Fruit fly (Drosophila melanogaster) whole organism, wandering third instar larva: ENCODE data around the gene tj.

Experiments used
- Abd-B ChIP-seq: fragments of >200 bp; optimal IDR thresholded peaks from 2 replicates; lab custom pipeline; 2017; ENCODE audit warnings: missing biosample characterization, missing genetic modification characterization
- CG9705 ChIP-seq: fragments of 200-800 bp; sonication (Bioruptor generic); optimal IDR thresholded peaks from 2 replicates; lab custom pipeline; 2018; ENCODE audit warnings: missing biosample characterization, mild to moderate bottlenecking, missing genetic modification characterization
- Dfd ChIP-seq: fragments of >200 bp; optimal IDR thresholded peaks from 2 replicates; lab custom pipeline; 2017; ENCODE audit warnings: missing biosample characterization, missing genetic modification characterization
- HLH106 ChIP-seq: fragments of 200-800 bp; optimal IDR thresholded peaks from 3 replicates; lab custom pipeline; 2019; ENCODE audit warnings: missing biosample characterization, mild to moderate bottlenecking, missing genetic modification characterization, moderate library complexity
- Hr78 ChIP-seq: fragments of >200 bp; optimal IDR thresholded peaks from 2 replicates; lab custom pipeline; 2017; ENCODE audit warnings: missing biosample characterization, missing genetic modification characterization
- Myc ChIP-seq: fragments of >200 bp; optimal IDR thresholded peaks from 2 replicates; lab custom pipeline; 2017
- Rel ChIP-seq, 2 experiments: fragments of 200-800 bp; sonication (Bioruptor generic) in 1 of 2; optimal IDR thresholded peaks; 2 replicates in 1 of 2; 3 replicates in 1 of 2; lab custom pipeline; 2016 to 2019; ENCODE audit warnings: mild to moderate bottlenecking in 2 of 2, missing biosample characterization in 2 of 2, missing genetic modification characterization in 2 of 2, moderate library complexity in 1 of 2
- Sp1 ChIP-seq: fragments of 200-800 bp; sonication (Bioruptor generic); optimal IDR thresholded peaks from 3 replicates; lab custom pipeline; 2019; ENCODE audit warnings: missing biosample characterization, mild to moderate bottlenecking, missing genetic modification characterization, moderate library complexity
- Vsx2 ChIP-seq: fragments of 200-300, 225-300 bp; sonication (Bioruptor generic); optimal IDR thresholded peaks from 2 replicates; lab custom pipeline; 2018; ENCODE audit warnings: missing biosample characterization, missing genetic modification characterization; ENCODE audit not compliant: partially characterized antibody
- dmrt93B ChIP-seq: fragments of 200-800 bp; sonication (Bioruptor generic); optimal IDR thresholded peaks from 2 replicates; lab custom pipeline; 2018; ENCODE audit warnings: missing biosample characterization, mild to moderate bottlenecking, missing genetic modification characterization
- ey ChIP-seq: fragments of 200-800 bp; sonication (Bioruptor generic); optimal IDR thresholded peaks from 2 replicates; lab custom pipeline; 2016; ENCODE audit warnings: missing biosample characterization, missing genetic modification characterization
- fru ChIP-seq: fragments of 200-800 bp; sonication (Bioruptor generic); optimal IDR thresholded peaks from 3 replicates; lab custom pipeline; 2016; ENCODE audit warnings: missing biosample characterization, mild to moderate bottlenecking, missing genetic modification characterization

- TF ChIP-seq Hr78 (GFP tag; lab: Kevin White, UChicago) (no peak), CG9705 (GFP tag; lab: Kevin White, UChicago) (no peak), Abd-B (GFP tag; lab: Kevin White, UChicago) (no peak), Sp1 (no peak), ey (GFP tag; lab: Kevin White, UChicago) (no peak), Dfd (GFP tag; lab: Kevin White, UChicago) (no peak), dmrt93B (GFP tag; lab: Kevin White, UChicago) (no peak), Myc (lab: Kevin White, UChicago) (no peak), HLH106 (tag; lab: Kevin White, UChicago) (no peak), fru (no peak), Vsx2 (GFP tag; lab: Kevin White, UChicago) (no peak), Rel (GFP tag; optimal IDR thresholded peaks at IDR 0.05; lab: Kevin White, UChicago) (no peak), Rel (tag; optimal IDR thresholded peaks at IDR 0.05; lab: Kevin White, UChicago) (no peak)
Observed at dm6 chr2L:19434260-19434659, 29.8 kb upstream of the tj start.
